Worm (Caenorhabditis elegans): Measurements from ENCODE around the gene F07E5.8.

Gene F07E5.8

DNA sequence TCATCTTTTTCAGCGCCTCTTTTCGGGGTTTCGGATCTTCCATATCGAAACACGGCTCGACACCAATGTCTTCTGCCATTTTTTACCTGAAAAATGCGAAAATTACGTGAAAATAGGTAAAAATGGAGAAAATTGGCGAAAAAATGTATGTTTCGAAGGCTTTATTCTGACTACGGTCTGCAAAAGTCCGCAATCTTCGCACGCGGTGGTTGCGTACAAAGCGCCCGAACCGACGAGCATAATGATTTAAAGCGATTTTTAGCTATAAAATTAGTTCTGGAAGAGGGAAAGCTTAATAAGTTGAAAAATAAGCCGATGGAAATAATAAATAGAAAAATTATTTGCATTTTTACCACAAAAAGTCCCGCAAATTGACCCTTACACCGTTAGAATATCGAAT, 16.4 kb downstream of the F07E5.8 start, which contains the start of gene F07E5.5 (continued):
- peak; percentile 46 for TF ChIP-seq C16A3.4 (tag; optimal IDR thresholded peaks at IDR 0.05)
- TF ChIP-seq nhr-237 (tag; optimal IDR thresholded peaks at IDR 0.05), result no peak
- TF ChIP-seq vab-15 (tag; optimal IDR thresholded peaks at IDR 0.05), result peak; percentile 27
- TF ChIP-seq nhr-76 (tag; optimal IDR thresholded peaks at IDR 0.05), result no peak
- no peak for TF ChIP-seq elt-3 (tag; optimal IDR thresholded peaks at IDR 0.05)
- TF ChIP-seq nhr-19 (GFP tag; conservative IDR thresholded peaks at IDR 0.05), result peak; percentile 49
- peak; percentile 19 to 66 (median 64) for TF ChIP-seq ceh-82 (tag; optimal IDR thresholded peaks at IDR 0.05)
- peak; percentile 96 to 98 for TF ChIP-seq lsy-2 (tag; optimal IDR thresholded peaks at IDR 0.05)
- no peak for TF ChIP-seq sup-37 (GFP tag; optimal IDR thresholded peaks at IDR 0.05)
- TF ChIP-seq nhr-28 (tag; optimal IDR thresholded peaks at IDR 0.05), result no peak
- TF ChIP-seq ceh-8 (GFP tag; optimal IDR thresholded peaks at IDR 0.05), result no peak
- TF ChIP-seq skn-1 (tag; optimal IDR thresholded peaks at IDR 0.05), result peak; percentile 55
- no peak for TF ChIP-seq pqm-1 (tag; optimal IDR thresholded peaks at IDR 0.05)
- peak; percentile 41 for TF ChIP-seq lin-15B (tag; optimal IDR thresholded peaks at IDR 0.05)
- TF ChIP-seq mef-2 (tag; optimal IDR thresholded peaks at IDR 0.05), result no peak
- peak; percentile 77 for TF ChIP-seq mep-1 (tag; optimal IDR thresholded peaks at IDR 0.05)
- no peak for TF ChIP-seq ceh-90 (tag; optimal IDR thresholded peaks at IDR 0.05)
- peak; percentile 79 for TF ChIP-seq unc-130 (tag; optimal IDR thresholded peaks at IDR 0.05)
- TF ChIP-seq zag-1 (tag; optimal IDR thresholded peaks at IDR 0.05), result no peak
- peak; percentile 45 for TF ChIP-seq xbp-1 (tag; optimal IDR thresholded peaks at IDR 0.05)
- no peak for TF ChIP-seq aly-2 (tag; optimal IDR thresholded peaks at IDR 0.05)
- no peak for TF ChIP-seq nhr-90 (tag; optimal IDR thresholded peaks at IDR 0.05; ENCODE audit: poor library complexity)
- peak; percentile 10 for TF ChIP-seq unc-86 (tag; optimal IDR thresholded peaks at IDR 0.05)
- no peak for TF ChIP-seq ztf-4 (tag; optimal IDR thresholded peaks at IDR 0.05)
- TF ChIP-seq ztf-11 (tag; optimal IDR thresholded peaks at IDR 0.05), result no peak
- TF ChIP-seq lin-13 (GFP tag; optimal IDR thresholded peaks at IDR 0.05), result peak; percentile 4
- no peak for TF ChIP-seq hlh-17 (GFP tag; optimal IDR thresholded peaks at IDR 0.05; ENCODE audit: borderline replicate concordance)
- no peak for TF ChIP-seq tlp-1 (tag; optimal IDR thresholded peaks at IDR 0.05)
- peak; percentile 54 to 78 (median 74) for TF ChIP-seq dpl-1 (GFP tag; optimal IDR thresholded peaks at IDR 0.05)
- no peak for TF ChIP-seq fkh-10 (GFP tag; optimal IDR thresholded peaks at IDR 0.05)
- peak; percentile 51 for TF ChIP-seq swsn-7 (tag; optimal IDR thresholded peaks at IDR 0.05)
- no peak for TF ChIP-seq nhr-84 (tag; optimal IDR thresholded peaks at IDR 0.05)
- TF ChIP-seq efl-3 (GFP tag; optimal IDR thresholded peaks at IDR 0.05), result no peak
- TF ChIP-seq blmp-1 (tag; optimal IDR thresholded peaks at IDR 0.05), result peak; percentile 13
- TF ChIP-seq egl-27 (tag; optimal IDR thresholded peaks at IDR 0.05), result no peak
- TF ChIP-seq pax-3 (tag; optimal IDR thresholded peaks at IDR 0.05), result no peak
- TF ChIP-seq unc-30 (tag; optimal IDR thresholded peaks at IDR 0.05), result no peak
- TF ChIP-seq isw-1 (GFP tag; IDR thresholded peaks at IDR 0.05), result peak; percentile 25
- TF ChIP-seq hlh-4 (tag; optimal IDR thresholded peaks at IDR 0.05), result no peak
- TF ChIP-seq nhr-85 (tag), result peak; percentile 68
- no peak for TF ChIP-seq pag-3 (tag; optimal IDR thresholded peaks at IDR 0.05; ENCODE audit: borderline replicate concordance, insufficient read depth)
- no peak for TF ChIP-seq nhr-77 (tag; optimal IDR thresholded peaks at IDR 0.05)
- TF ChIP-seq lin-14 (GFP tag; optimal IDR thresholded peaks at IDR 0.05), result no peak
- TF ChIP-seq ces-1 (GFP tag; optimal IDR thresholded peaks at IDR 0.05), result no peak
- no peak for TF ChIP-seq grh-1 (GFP tag; IDR thresholded peaks at IDR 0.05)
- no peak for TF ChIP-seq Y116A8C.19 (tag; optimal IDR thresholded peaks at IDR 0.05; ENCODE audit: borderline replicate concordance)
- peak in 1 of 2 experiments; percentile 14 for TF ChIP-seq mdl-1 (tag; optimal IDR thresholded peaks at IDR 0.05)
- TF ChIP-seq nhr-20 (tag; optimal IDR thresholded peaks at IDR 0.05), result no peak
- TF ChIP-seq C04F5.9 (tag; optimal IDR thresholded peaks at IDR 0.05), result no peak
- TF ChIP-seq C34B4.2 (tag; optimal IDR thresholded peaks at IDR 0.05), result no peak
- TF ChIP-seq nhr-71 (tag; optimal IDR thresholded peaks at IDR 0.05), result no peak
- no peak for TF ChIP-seq rnt-1 (tag; optimal IDR thresholded peaks at IDR 0.05)
- peak; percentile 23 for TF ChIP-seq snpc-4 (tag; optimal IDR thresholded peaks at IDR 0.05)

Data from whole organism, L1 larva.